Worm (Caenorhabditis elegans): ENCODE data around the gene sri-45.

The sri-45 gene

ce11 chrII:633984-634383 lies 27.6 kb downstream of the sri-45 start, which contains the start of gene T04B8.1:
TSS of gene T04B8.1 (plus strand) at chrII:634284.
- TF ChIP-seq hnd-1 (tag; optimal IDR thresholded peaks at IDR 0.05) (no peak), ets-7 (tag; optimal IDR thresholded peaks at IDR 0.05) (no peak), scrt-1 (GFP tag; IDR thresholded peaks at IDR 0.05) (no peak)

- 0 out of 2 replicates have a peak, but pooled peaks have one; percentile 46 for TF ChIP-seq tbx-11 (GFP tag; IDR thresholded peaks at IDR 0.05)
These were observed 32.1 kb downstream of the sri-45 start for ce11 chrII:629454-629853.

DNA sequence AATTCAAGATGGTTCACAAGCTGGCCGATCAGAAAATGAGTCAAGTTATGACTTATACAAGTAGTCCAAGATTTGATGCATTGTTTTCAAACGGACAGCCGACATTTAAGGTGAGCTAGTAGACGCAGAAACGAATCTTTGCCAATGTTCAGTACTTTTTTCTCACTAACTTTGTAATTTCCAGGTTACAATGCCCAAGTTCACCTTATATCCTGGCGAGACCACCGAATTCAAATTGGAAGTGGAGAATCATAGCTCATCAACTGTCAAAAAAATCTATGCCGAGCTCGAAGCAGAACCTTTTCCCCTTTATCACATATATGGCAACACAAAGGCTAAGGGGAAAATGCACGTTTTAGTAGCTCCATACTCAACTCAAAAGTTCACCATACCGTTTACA lies 33.7 kb downstream of the sri-45 start:
- TF ChIP-seq F13C5.2 (tag; optimal IDR thresholded peaks at IDR 0.05) (no peak), ama-1 (optimal IDR thresholded peaks at IDR 0.05) (no peak), ceh-13 (GFP tag; optimal IDR thresholded peaks at IDR 0.05) (no peak), hmbx-1 (tag; optimal IDR thresholded peaks at IDR 0.05) (no peak), pes-1 (GFP tag; IDR thresholded peaks at IDR 0.05) (no peak), B0310.2 (tag; optimal IDR thresholded peaks at IDR 0.05) (no peak), aly-1 (tag; optimal IDR thresholded peaks at IDR 0.05) (no peak), flt-1 (GFP tag; IDR thresholded peaks at IDR 0.05) (no peak), tra-4 (tag; optimal IDR thresholded peaks at IDR 0.05) (no peak), tbx-11 (GFP tag; IDR thresholded peaks at IDR 0.05) (no peak), ets-7 (tag; optimal IDR thresholded peaks at IDR 0.05) (no peak), hnd-1 (tag; optimal IDR thresholded peaks at IDR 0.05) (no peak), sea-1 (GFP tag; conservative IDR thresholded peaks at IDR 0.05) (no peak), ceh-36 (tag; optimal IDR thresholded peaks at IDR 0.05) (no peak)

DNA sequence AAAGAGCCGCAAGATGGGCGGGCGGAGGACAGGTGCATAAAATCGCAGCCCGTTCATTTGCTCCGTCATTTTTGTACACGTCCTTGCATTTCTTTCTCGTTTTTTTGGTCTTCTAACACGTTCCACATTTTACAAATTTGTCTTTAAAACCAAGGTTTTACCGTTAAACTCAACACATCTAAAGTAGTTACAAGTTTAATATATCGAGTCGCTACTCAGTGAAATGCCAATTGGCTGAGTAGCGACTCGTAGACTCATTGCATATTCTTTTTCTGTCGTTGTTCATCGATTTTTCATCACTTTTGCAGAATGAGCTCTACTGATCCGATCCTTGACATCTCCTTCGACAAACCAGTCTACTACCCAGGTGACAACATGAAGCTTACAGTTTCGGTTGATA lies 34.4 kb downstream of the sri-45 start, which contains the start of gene arrd-1:
Gene arrd-1 (plus strand): TSS at position 301 of the 400 bp plus-strand sequence.
- no peak for TF ChIP-seq tra-4 (tag; optimal IDR thresholded peaks at IDR 0.05)
- TF ChIP-seq hmg-4 (GFP tag; optimal IDR thresholded peaks at IDR 0.05): no peak
- TF ChIP-seq hnd-1 (tag; optimal IDR thresholded peaks at IDR 0.05): no peak
- TF ChIP-seq ama-1 (optimal IDR thresholded peaks at IDR 0.05): no peak
- TF ChIP-seq B0310.2 (tag; optimal IDR thresholded peaks at IDR 0.05): no peak
- TF ChIP-seq scrt-1 (GFP tag; IDR thresholded peaks at IDR 0.05): no peak
- no peak for TF ChIP-seq tbx-37 (GFP tag; conservative IDR thresholded peaks at IDR 0.05)
- TF ChIP-seq ceh-13 (GFP tag; optimal IDR thresholded peaks at IDR 0.05): no peak
- no peak for TF ChIP-seq sea-1 (GFP tag; conservative IDR thresholded peaks at IDR 0.05)
- TF ChIP-seq tbx-11 (GFP tag; IDR thresholded peaks at IDR 0.05): no peak
- TF ChIP-seq hmbx-1 (tag; optimal IDR thresholded peaks at IDR 0.05): no peak
- no peak for TF ChIP-seq ets-7 (tag; optimal IDR thresholded peaks at IDR 0.05)
- no peak for TF ChIP-seq aly-1 (tag; optimal IDR thresholded peaks at IDR 0.05)

DNA sequence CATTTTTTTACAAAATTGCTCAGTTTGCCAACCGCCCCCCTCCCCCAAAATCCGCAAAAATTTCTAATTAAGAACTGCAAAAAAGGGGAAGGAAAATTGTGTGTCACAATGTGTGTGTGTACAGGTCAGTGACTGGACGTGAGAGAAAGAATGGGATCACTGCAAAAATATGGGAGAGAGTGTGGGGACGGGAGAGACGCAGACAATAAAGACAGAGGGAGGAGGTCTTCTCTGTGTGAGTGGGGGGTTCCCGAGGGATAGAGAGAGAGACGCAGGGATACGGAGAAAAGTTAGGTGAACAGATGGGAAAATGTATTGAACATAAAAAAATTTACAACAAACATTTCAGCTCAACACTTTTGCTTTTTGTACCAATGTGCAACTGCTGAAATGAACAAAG lies 35.7 kb downstream of the sri-45 start:
- TF ChIP-seq F13C5.2 (tag; optimal IDR thresholded peaks at IDR 0.05) (no peak), scrt-1 (GFP tag; IDR thresholded peaks at IDR 0.05) (no peak), sea-1 (GFP tag; conservative IDR thresholded peaks at IDR 0.05) (no peak), ceh-13 (GFP tag; optimal IDR thresholded peaks at IDR 0.05) (no peak), ama-1 (optimal IDR thresholded peaks at IDR 0.05) (no peak), ceh-36 (tag; optimal IDR thresholded peaks at IDR 0.05) (no peak), tra-4 (tag; optimal IDR thresholded peaks at IDR 0.05) (no peak), hnd-1 (tag; optimal IDR thresholded peaks at IDR 0.05) (no peak), B0310.2 (tag; optimal IDR thresholded peaks at IDR 0.05) (no peak), ets-7 (tag; optimal IDR thresholded peaks at IDR 0.05) (no peak), hmg-4 (GFP tag; optimal IDR thresholded peaks at IDR 0.05) (no peak), tbx-37 (GFP tag; conservative IDR thresholded peaks at IDR 0.05) (no peak), tbx-11 (GFP tag; IDR thresholded peaks at IDR 0.05) (no peak)

DNA sequence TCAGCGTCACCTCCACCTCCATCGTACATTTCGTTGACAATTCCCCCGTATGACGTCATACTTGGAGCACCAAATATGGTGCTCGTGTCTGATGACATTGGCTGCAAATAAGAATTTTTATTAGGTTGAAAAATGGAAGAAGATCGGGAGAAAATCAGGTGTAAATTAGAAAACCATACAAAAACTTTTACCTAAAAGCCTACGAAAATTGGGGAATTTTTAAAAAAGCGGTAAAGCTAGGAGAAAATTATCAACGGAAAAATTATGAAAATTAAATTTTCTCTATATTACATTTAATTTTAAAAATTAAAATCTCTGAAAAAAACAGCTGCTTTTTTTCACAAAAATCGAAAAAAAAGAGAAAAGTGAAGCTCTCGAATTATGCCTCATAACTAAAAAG lies 37.2 kb downstream of the sri-45 start, which contains the start of gene T04B8.5:
Gene T04B8.5 (minus strand): TSS at position 101 of the 400 bp plus-strand sequence.
- TF ChIP-seq ceh-13 (GFP tag; optimal IDR thresholded peaks at IDR 0.05) (no peak), scrt-1 (GFP tag; IDR thresholded peaks at IDR 0.05) (no peak), F13C5.2 (tag; optimal IDR thresholded peaks at IDR 0.05) (no peak), ets-7 (tag; optimal IDR thresholded peaks at IDR 0.05) (no peak), tbx-37 (GFP tag; conservative IDR thresholded peaks at IDR 0.05) (no peak), pes-1 (GFP tag; IDR thresholded peaks at IDR 0.05) (no peak), sea-1 (GFP tag; conservative IDR thresholded peaks at IDR 0.05) (no peak), flt-1 (GFP tag; IDR thresholded peaks at IDR 0.05) (no peak), ama-1 (optimal IDR thresholded peaks at IDR 0.05) (no peak), aly-1 (tag; optimal IDR thresholded peaks at IDR 0.05) (no peak), tbx-11 (GFP tag; IDR thresholded peaks at IDR 0.05) (no peak), tra-4 (tag; optimal IDR thresholded peaks at IDR 0.05) (no peak), ceh-36 (tag; optimal IDR thresholded peaks at IDR 0.05) (no peak), B0310.2 (tag; optimal IDR thresholded peaks at IDR 0.05) (no peak), hnd-1 (tag; optimal IDR thresholded peaks at IDR 0.05) (no peak), hmbx-1 (tag; optimal IDR thresholded peaks at IDR 0.05) (no peak), hmg-4 (GFP tag; optimal IDR thresholded peaks at IDR 0.05) (no peak)

DNA sequence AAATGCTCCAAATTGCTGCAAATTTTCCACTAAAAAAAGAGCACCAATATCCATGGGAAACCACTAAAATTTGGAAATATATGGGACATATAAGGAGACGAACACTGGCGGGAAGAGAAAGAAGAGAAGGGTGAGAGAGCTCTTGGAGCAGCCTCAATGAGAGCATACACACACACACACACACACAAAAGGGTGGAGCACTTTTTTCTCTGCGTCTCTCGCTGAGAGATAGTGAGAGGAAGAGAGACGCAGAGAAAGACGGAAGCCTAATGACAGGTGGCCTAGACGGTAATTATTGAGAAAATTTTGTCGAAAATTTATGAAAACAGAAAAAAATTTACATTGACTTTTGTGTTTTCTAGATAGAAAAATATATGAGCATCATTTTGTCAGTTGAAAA lies 39.1 kb downstream of the sri-45 start:
- TF ChIP-seq aly-1 (tag; optimal IDR thresholded peaks at IDR 0.05) (no peak), tbx-11 (GFP tag; IDR thresholded peaks at IDR 0.05) (no peak), ceh-13 (GFP tag; optimal IDR thresholded peaks at IDR 0.05) (no peak), scrt-1 (GFP tag; IDR thresholded peaks at IDR 0.05) (no peak), sea-1 (GFP tag; conservative IDR thresholded peaks at IDR 0.05) (no peak), flt-1 (GFP tag; IDR thresholded peaks at IDR 0.05) (no peak), hmbx-1 (tag; optimal IDR thresholded peaks at IDR 0.05) (no peak), F13C5.2 (tag; optimal IDR thresholded peaks at IDR 0.05) (no peak), hnd-1 (tag; optimal IDR thresholded peaks at IDR 0.05) (no peak), hmg-4 (GFP tag; optimal IDR thresholded peaks at IDR 0.05) (no peak), ama-1 (optimal IDR thresholded peaks at IDR 0.05) (no peak), tra-4 (tag; optimal IDR thresholded peaks at IDR 0.05) (no peak), ceh-36 (tag; optimal IDR thresholded peaks at IDR 0.05) (no peak), ets-7 (tag; optimal IDR thresholded peaks at IDR 0.05) (no peak), pes-1 (GFP tag; IDR thresholded peaks at IDR 0.05) (no peak), B0310.2 (tag; optimal IDR thresholded peaks at IDR 0.05) (no peak), tbx-37 (GFP tag; conservative IDR thresholded peaks at IDR 0.05) (no peak)

ce11 chrII:621141-621540 lies 40.5 kb downstream of the sri-45 start:
- no peak for TF ChIP-seq ceh-13 (GFP tag; optimal IDR thresholded peaks at IDR 0.05)
